Worm (Caenorhabditis elegans): Measurements from ENCODE around the gene rle-1.
A peak's percentile ranks its signal among the peaks of the same experiment; 100 is the strongest.

rle-1 gene

ce11 chrIII:10989491-10990032, 53.5 kb downstream of the rle-1 start (continued):
- peak; percentile 81; the same call in 1 of the 2 replicates for TF ChIP-seq ceh-40 (GFP tag; IDR thresholded peaks at IDR 0.05)
- peak; percentile 97 for TF ChIP-seq egl-44 (GFP tag; IDR thresholded peaks at IDR 0.05)
- peak; percentile 33 for TF ChIP-seq xnd-1 (tag; optimal IDR thresholded peaks at IDR 0.05)
- TF ChIP-seq C06A6.2 (GFP tag; conservative IDR thresholded peaks at IDR 0.05) = peak; percentile 92
- TF ChIP-seq ztf-3 (GFP tag; optimal IDR thresholded peaks at IDR 0.05) = peak; percentile 91
- peak; percentile 47; the same call in 1 of the 2 replicates for TF ChIP-seq ztf-6 (GFP tag; IDR thresholded peaks at IDR 0.05)
- TF ChIP-seq nfyb-1 (GFP tag; IDR thresholded peaks at IDR 0.05) = peak; percentile 98
- TF ChIP-seq F39B2.1 (GFP tag; IDR thresholded peaks at IDR 0.05) = peak; percentile 84
- peak; percentile 48; the same call in 1 of the 2 replicates for TF ChIP-seq Y53F4B.3 (GFP tag; IDR thresholded peaks at IDR 0.05)
- TF ChIP-seq lsy-27 (tag; optimal IDR thresholded peaks at IDR 0.05; ENCODE audit: borderline replicate concordance, insufficient read depth) = peak; percentile 84
- peak; percentile 92 for TF ChIP-seq madf-10 (tag; optimal IDR thresholded peaks at IDR 0.05)
- peak; percentile 97 for TF ChIP-seq chd-7 (tag; optimal IDR thresholded peaks at IDR 0.05)
- TF ChIP-seq unc-62 (GFP tag; optimal IDR thresholded peaks at IDR 0.05) = no peak
- peak; percentile 83 for TF ChIP-seq ztf-18 (tag; optimal IDR thresholded peaks at IDR 0.05)
- TF ChIP-seq attf-5 (GFP tag; optimal IDR thresholded peaks at IDR 0.05) = peak; percentile 93
- TF ChIP-seq rpc-1 (optimal IDR thresholded peaks at IDR 0.05) = peak; percentile 99
- TF ChIP-seq rpc-1 (tag; optimal IDR thresholded peaks at IDR 0.05) = peak; percentile 99
- peak; percentile 99 for TF ChIP-seq cebp-1 (GFP tag; IDR thresholded peaks at IDR 0.05)
- TF ChIP-seq cebp-1 (tag; optimal IDR thresholded peaks at IDR 0.05) = peak; percentile 100
- peak; percentile 93 for TF ChIP-seq F57A8.1 (GFP tag; optimal IDR thresholded peaks at IDR 0.05)
- TF ChIP-seq F52B5.7 (tag; optimal IDR thresholded peaks at IDR 0.05) = peak; percentile 97
- TF ChIP-seq F49E8.2 (tag; optimal IDR thresholded peaks at IDR 0.05; ENCODE audit: insufficient read depth) = peak; percentile 78
- peak; percentile 92 for TF ChIP-seq T07F8.4 (tag; optimal IDR thresholded peaks at IDR 0.05)
- TF ChIP-seq nhr-80 (tag; optimal IDR thresholded peaks at IDR 0.05) = peak; percentile 50
- TF ChIP-seq Y79H2A.3 (GFP tag; conservative IDR thresholded peaks at IDR 0.05) = peak; percentile 93
- TF ChIP-seq fkh-3 (tag; optimal IDR thresholded peaks at IDR 0.05) = peak; percentile 93
- peak; percentile 85 for TF ChIP-seq unc-130 (GFP tag; optimal IDR thresholded peaks at IDR 0.05)
- TF ChIP-seq sptf-2 (GFP tag; optimal IDR thresholded peaks at IDR 0.05) = peak; percentile 94
- peak; percentile 94 for TF ChIP-seq sea-2 (GFP tag; IDR thresholded peaks at IDR 0.05)
- TF ChIP-seq attf-3 (GFP tag; conservative IDR thresholded peaks at IDR 0.05) = peak; percentile 67
- TF ChIP-seq ztf-25 (GFP tag; IDR thresholded peaks at IDR 0.05) = peak; percentile 97
- TF ChIP-seq ztf-26 (tag; optimal IDR thresholded peaks at IDR 0.05) = peak; percentile 95
- peak; percentile 95 for TF ChIP-seq mcd-1 (GFP tag; IDR thresholded peaks at IDR 0.05)
- TF ChIP-seq lir-1 (GFP tag; conservative IDR thresholded peaks at IDR 0.05) = peak; percentile 90
- peak; percentile 95 for TF ChIP-seq F10E7.11 (tag; optimal IDR thresholded peaks at IDR 0.05)
- peak; percentile 91 for TF ChIP-seq hlh-12 (tag; optimal IDR thresholded peaks at IDR 0.05)
- 0 out of 2 replicates have a peak, but pooled peaks have one; percentile 73 for TF ChIP-seq hlh-26 (GFP tag; conservative IDR thresholded peaks at IDR 0.05)
- TF ChIP-seq efl-1 (GFP tag; optimal IDR thresholded peaks at IDR 0.05) = no peak
- peak; percentile 95 for TF ChIP-seq T26A5.8 (tag; optimal IDR thresholded peaks at IDR 0.05)
- peak; percentile 94 for TF ChIP-seq nhr-90 (tag; optimal IDR thresholded peaks at IDR 0.05)
- TF ChIP-seq mxl-1 (tag; optimal IDR thresholded peaks at IDR 0.05) = peak; percentile 97
- peak; percentile 95 for TF ChIP-seq tbx-9 (tag; optimal IDR thresholded peaks at IDR 0.05; ENCODE audit: borderline replicate concordance)
- TF ChIP-seq snpc-1.3 (tag; optimal IDR thresholded peaks at IDR 0.05; ENCODE audit: insufficient read depth) = peak; percentile 94
- peak; percentile 91 for TF ChIP-seq C17E4.6 (GFP tag; IDR thresholded peaks at IDR 0.05)
- peak; percentile 82 for TF ChIP-seq attf-6 (GFP tag; IDR thresholded peaks at IDR 0.05)
- peak; percentile 90 for TF ChIP-seq mel-28 (tag; optimal IDR thresholded peaks at IDR 0.05; ENCODE audit: borderline replicate concordance)
- TF ChIP-seq nfya-1 (tag; optimal IDR thresholded peaks at IDR 0.05; ENCODE audit: borderline replicate concordance, insufficient read depth) = no peak
- peak; percentile 91 for TF ChIP-seq egl-18 (GFP tag; IDR thresholded peaks at IDR 0.05)

Measured in whole organism, young adult.